Worm (Caenorhabditis elegans) whole organism, L4 larva: Measurements from ENCODE around the gene lgc-31.
A peak's percentile ranks its signal among the peaks of the same experiment; 100 is the strongest.

Experiments used
- D1046.2 ChIP-seq: fragments of 200-800 bp; sonication (Bioruptor generic); IDR thresholded peaks from 2 replicates; pipeline ENCODE4 v1.3.6; 2022; ENCODE audit warnings: missing genetic modification characterization, missing compliant biosample characterization
- F44E2.7 ChIP-seq: fragments of 200-800 bp; sonication (Bioruptor generic); IDR thresholded peaks from 2 replicates; pipeline ENCODE4 v2.1.2; 2022; ENCODE audit warnings: missing genetic modification characterization, missing compliant biosample characterization
- R02D3.7 ChIP-seq: fragments of 150-350 bp; sonication (generic microtip); optimal IDR thresholded peaks from 3 replicates; lab custom pipeline; 2014; ENCODE audit warnings: missing biosample characterization, missing genetic modification characterization
- T20F7.1 ChIP-seq: fragments of 200-800 bp; sonication (Bioruptor generic); optimal IDR thresholded peaks from 2 replicates; lab custom pipeline; 2018; ENCODE audit warnings: mild to moderate bottlenecking, missing genetic modification characterization, missing compliant biosample characterization
- T26A8.4 ChIP-seq: fragments of 200-800 bp; sonication (Bioruptor generic); IDR thresholded peaks from 2 replicates; pipeline ENCODE4 v1.3.6; 2022; ENCODE audit warnings: missing genetic modification characterization, missing compliant biosample characterization
- Y48G9A.11 ChIP-seq: fragments of 200-800 bp; sonication (Bioruptor generic); IDR thresholded peaks from 2 replicates; pipeline ENCODE4 v1.3.6; 2022; ENCODE audit warnings: missing genetic modification reagents, missing genetic modification characterization, missing compliant biosample characterization
- ZK546.5 ChIP-seq, 2 experiments: sonication (generic microtip); optimal IDR thresholded peaks; 2 replicates each; lab custom pipeline; 2017; ENCODE audit warnings: missing biosample characterization in 2 of 2, missing genetic modification characterization in 2 of 2
- aha-1 ChIP-seq: fragments of 150-350 bp; peaks from one replicate; lab custom pipeline; 2014; ENCODE audit warnings: missing biosample characterization, missing genetic modification characterization
- arid-1 ChIP-seq: fragments of 200-800 bp; sonication (Bioruptor generic); conservative IDR thresholded peaks from 2 replicates; pipeline ENCODE4 v1.3.6; 2022; ENCODE audit warnings: missing genetic modification reagents, missing genetic modification characterization, missing compliant biosample characterization
- ceh-20 ChIP-seq: fragments of 200-800 bp; sonication (Bioruptor generic); IDR thresholded peaks from 2 replicates; pipeline ENCODE4 v1.3.6; 2022; ENCODE audit warnings: missing genetic modification reagents, missing genetic modification characterization, missing compliant biosample characterization
- ces-1 ChIP-seq: fragments of 150-350 bp; sonication (generic microtip); optimal IDR thresholded peaks from 4 replicates; lab custom pipeline; 2014; ENCODE audit warnings: missing biosample characterization, missing genetic modification reagents, missing genetic modification characterization
- daf-12 ChIP-seq: fragments of 150-350 bp; optimal IDR thresholded peaks from 2 replicates; lab custom pipeline; 2014; ENCODE audit warnings: missing biosample characterization, missing genetic modification reagents, missing genetic modification characterization
- daf-16 ChIP-seq, 3 experiments: sonication (generic microtip); optimal IDR thresholded peaks; 2 replicates each; lab custom pipeline; 2016 to 2017; ENCODE audit warnings: missing genetic modification characterization in 3 of 3, missing genetic modification reagents in 3 of 3, mild to moderate bottlenecking in 2 of 3, missing compliant biosample characterization in 2 of 3, missing biosample characterization in 1 of 3, moderate library complexity in 1 of 3
- daf-19 ChIP-seq: fragments of 200-800 bp; sonication (Bioruptor generic); conservative IDR thresholded peaks from 2 replicates; pipeline ENCODE4 v1.3.6; 2022; ENCODE audit warnings: missing genetic modification characterization, missing compliant biosample characterization
- dmd-8 ChIP-seq: fragments of 200-800 bp; sonication (Bioruptor generic); IDR thresholded peaks from 2 replicates; pipeline ENCODE4 v1.3.6; 2022; ENCODE audit warnings: missing genetic modification characterization, missing compliant biosample characterization
- dmd-9 ChIP-seq: fragments of 200-800 bp; sonication (Bioruptor generic); IDR thresholded peaks from 2 replicates; pipeline ENCODE4 v1.3.6; 2022; ENCODE audit warnings: missing genetic modification reagents, missing genetic modification characterization, missing compliant biosample characterization
- dpl-1 ChIP-seq: fragments of 150-350 bp; optimal IDR thresholded peaks from 2 replicates; lab custom pipeline; 2014; ENCODE audit warnings: missing biosample characterization, missing genetic modification reagents, missing genetic modification characterization
- duxl-1 ChIP-seq: sonication (generic microtip); optimal IDR thresholded peaks from 2 replicates; lab custom pipeline; 2016; ENCODE audit warnings: mild to moderate bottlenecking, missing genetic modification characterization, moderate library complexity, missing compliant biosample characterization; ENCODE audit not compliant: poor library complexity
- dve-1 ChIP-seq: sonication (generic microtip); optimal IDR thresholded peaks from 2 replicates; lab custom pipeline; 2017; ENCODE audit warnings: antibody characterized with exemption, mild to moderate bottlenecking, missing genetic modification characterization, missing compliant biosample characterization; ENCODE audit not compliant: insufficient read depth
- egl-27 ChIP-seq: sonication (generic microtip); optimal IDR thresholded peaks from 3 replicates; lab custom pipeline; 2017; ENCODE audit warnings: missing biosample characterization, missing genetic modification reagents, missing genetic modification characterization
- egl-43 ChIP-seq: fragments of 200-800 bp; sonication (Bioruptor generic); IDR thresholded peaks from 2 replicates; pipeline ENCODE4 v1.3.6; 2022; ENCODE audit warnings: missing genetic modification reagents, missing genetic modification characterization, missing compliant biosample characterization
- hmg-1.1 ChIP-seq: fragments of 200-800 bp; sonication (Bioruptor generic); IDR thresholded peaks from 2 replicates; pipeline ENCODE4 v1.3.6; 2022; ENCODE audit warnings: missing genetic modification reagents, missing genetic modification characterization, missing compliant biosample characterization
- lin-1 ChIP-seq: fragments of 200-800 bp; sonication (Bioruptor generic); IDR thresholded peaks from 2 replicates; pipeline ENCODE4 v1.3.6; 2022; ENCODE audit warnings: missing genetic modification reagents, missing genetic modification characterization, missing compliant biosample characterization
- lin-13 ChIP-seq: fragments of 150-350 bp; optimal IDR thresholded peaks from 2 replicates; lab custom pipeline; 2014; ENCODE audit warnings: missing biosample characterization, missing genetic modification reagents, missing genetic modification characterization
- lir-3 ChIP-seq: sonication (generic microtip); optimal IDR thresholded peaks from 2 replicates; lab custom pipeline; 2016; ENCODE audit warnings: mild to moderate bottlenecking, missing genetic modification characterization, missing compliant biosample characterization
- mdl-1 ChIP-seq, 2 experiments: fragments of 150-350 bp in 1 of 2; sonication (generic microtip) in 1 of 2; optimal IDR thresholded peaks; 2 replicates each; lab custom pipeline; 2014 to 2017; ENCODE audit warnings: missing biosample characterization in 2 of 2, missing genetic modification characterization in 2 of 2
- mep-1 ChIP-seq: fragments of 150-350 bp; sonication (generic microtip); optimal IDR thresholded peaks from 3 replicates; lab custom pipeline; 2014; ENCODE audit warnings: missing biosample characterization, missing genetic modification characterization
- mes-2 ChIP-seq: sonication (generic microtip); optimal IDR thresholded peaks from 2 replicates; lab custom pipeline; 2016; ENCODE audit warnings: missing genotype, mild to moderate bottlenecking, missing genetic modification characterization, missing compliant biosample characterization; ENCODE audit not compliant: poor library complexity, severe bottlenecking
- nhr-102 ChIP-seq: sonication (generic microtip); optimal IDR thresholded peaks from 2 replicates; lab custom pipeline; 2016; ENCODE audit warnings: mild to moderate bottlenecking, missing genetic modification characterization, moderate library complexity, missing compliant biosample characterization
- nhr-237 ChIP-seq: sonication (generic microtip); optimal IDR thresholded peaks from 2 replicates; lab custom pipeline; 2017; ENCODE audit warnings: missing biosample characterization, missing genetic modification characterization
- php-3 ChIP-seq: fragments of 200-800 bp; sonication (Bioruptor generic); IDR thresholded peaks from 2 replicates; pipeline ENCODE4 v1.3.6; 2022; ENCODE audit warnings: missing genetic modification reagents, missing genetic modification characterization, missing compliant biosample characterization
- rbr-2 ChIP-seq: sonication (generic microtip); optimal IDR thresholded peaks from 2 replicates; lab custom pipeline; 2016; ENCODE audit warnings: missing genotype, missing genetic modification characterization, missing compliant biosample characterization
- sdz-12 ChIP-seq: fragments of 200-800 bp; sonication (Bioruptor generic); optimal IDR thresholded peaks from 2 replicates; lab custom pipeline; 2018; ENCODE audit warnings: mild to moderate bottlenecking, missing genetic modification characterization, missing compliant biosample characterization
- set-16 ChIP-seq: fragments of 200-800 bp; sonication (Bioruptor generic); IDR thresholded peaks from 2 replicates; pipeline ENCODE4 v1.3.6; 2022; ENCODE audit warnings: missing genetic modification reagents, missing genetic modification characterization, missing compliant biosample characterization
- skn-1 ChIP-seq: fragments of 150-350 bp; optimal IDR thresholded peaks from 2 replicates; lab custom pipeline; 2014; ENCODE audit warnings: missing biosample characterization, missing genetic modification characterization
- snpc-1.2 ChIP-seq: fragments of 200-800 bp; sonication (Bioruptor generic); IDR thresholded peaks from 2 replicates; pipeline ENCODE4 v1.3.6; 2022; ENCODE audit warnings: missing genetic modification reagents, missing genetic modification characterization, missing compliant biosample characterization
- tra-1 ChIP-seq: fragments of 200-800 bp; sonication (Bioruptor generic); IDR thresholded peaks from 2 replicates; pipeline ENCODE4 v1.3.6; 2022; ENCODE audit warnings: missing genetic modification reagents, missing genetic modification characterization, missing compliant biosample characterization
- vab-7 ChIP-seq: fragments of 200-800 bp; sonication (Bioruptor generic); IDR thresholded peaks from 2 replicates; pipeline ENCODE4 v1.3.6; 2022; ENCODE audit warnings: missing genetic modification reagents, missing genetic modification characterization, missing compliant biosample characterization
- zfp-2 ChIP-seq: sonication (generic microtip); optimal IDR thresholded peaks from 2 replicates; lab custom pipeline; 2016; ENCODE audit warnings: mild to moderate bottlenecking, missing genetic modification characterization, missing compliant biosample characterization
- zfp-3 ChIP-seq: fragments of 200-800 bp; sonication (Bioruptor generic); conservative IDR thresholded peaks from 2 replicates; pipeline ENCODE4 v1.3.6; 2022; ENCODE audit warnings: missing genetic modification reagents, missing genetic modification characterization, missing compliant biosample characterization
- zip-11 ChIP-seq: fragments of 200-800 bp; sonication (Bioruptor generic); IDR thresholded peaks from 2 replicates; pipeline ENCODE4 v1.3.6; 2022; ENCODE audit warnings: missing genetic modification characterization, missing compliant biosample characterization

Gene lgc-31

ce11 chrV:15505068-15505467 is 16.8 kb downstream of the lgc-31 start (continued):
- TF ChIP-seq nhr-237 (tag; lab: Kevin White, UChicago) = no peak
- peak; percentile 54 for TF ChIP-seq sdz-12 (GFP tag; lab: Kevin White, UChicago)
- TF ChIP-seq php-3 (GFP tag; lab: Robert Waterston, UW) = 0 out of 2 replicates have a peak, but pooled peaks have one; percentile 39
- peak; percentile 23; the same call in 1 of the 2 replicates for TF ChIP-seq lin-1
- peak; percentile 16 for TF ChIP-seq dpl-1 (GFP tag; lab: Kevin White, UChicago)
- TF ChIP-seq duxl-1 (tag; lab: Kevin White, UChicago) = no peak
- TF ChIP-seq dve-1 = no peak
- no peak for TF ChIP-seq R02D3.7 (tag; lab: Kevin White, UChicago)
- peak; percentile 2 to 65 for TF ChIP-seq daf-16 (GFP tag; optimal IDR thresholded peaks at IDR 0.05; lab: Kevin White, UChicago)
- TF ChIP-seq daf-16 (tag; optimal IDR thresholded peaks at IDR 0.05; lab: Kevin White, UChicago) = peak; percentile 44
- no peak for TF ChIP-seq skn-1 (tag; lab: Kevin White, UChicago)
- TF ChIP-seq zip-11 (GFP tag; lab: Robert Waterston, UW) = no peak
- peak; percentile 43; the same call in 1 of the 2 replicates for TF ChIP-seq set-16 (GFP tag; lab: Robert Waterston, UW)
- no peak for TF ChIP-seq daf-12 (tag; lab: Kevin White, UChicago)
- TF ChIP-seq hmg-1.1 = peak; percentile 48; the same call in 1 of the 2 replicates
- TF ChIP-seq snpc-1.2 (GFP tag; lab: Robert Waterston, UW) = peak; percentile 77
- TF ChIP-seq lir-3 (tag; lab: Kevin White, UChicago) = no peak
- TF ChIP-seq nhr-102 = peak; percentile 26
- 0 out of 2 replicates have a peak, but pooled peaks have one; percentile 41 for TF ChIP-seq Y48G9A.11 (GFP tag; lab: Robert Waterston, UW)
- TF ChIP-seq T26A8.4 (GFP tag; lab: Robert Waterston, UW) = peak; percentile 75
- TF ChIP-seq lin-13 (GFP tag; lab: Kevin White, UChicago) = no peak
- TF ChIP-seq zfp-3 (GFP tag; lab: Robert Waterston, UW) = no peak
- TF ChIP-seq mdl-1 (tag; optimal IDR thresholded peaks at IDR 0.05; lab: Kevin White, UChicago) = peak in 1 of 2 experiments; percentile 29
- TF ChIP-seq zfp-2 (tag; lab: Kevin White, UChicago) = no peak
- no peak for TF ChIP-seq ZK546.5 (tag; optimal IDR thresholded peaks at IDR 0.05; lab: Kevin White, UChicago)
- TF ChIP-seq rbr-2 (tag; lab: Kevin White, UChicago) = peak; percentile 55
- peak; percentile 85; the same call in 1 of the 2 replicates for TF ChIP-seq D1046.2 (GFP tag; lab: Robert Waterston, UW)
- TF ChIP-seq ces-1 (GFP tag; lab: Kevin White, UChicago) = no peak
- no peak for TF ChIP-seq dmd-9 (GFP tag; lab: Robert Waterston, UW)
- TF ChIP-seq daf-19 (GFP tag; lab: Robert Waterston, UW) = no peak
- no peak for TF ChIP-seq T20F7.1 (GFP tag; lab: Kevin White, UChicago)
- TF ChIP-seq vab-7 (GFP tag; lab: Robert Waterston, UW) = peak; percentile 76
- peak; percentile 54; the same call in 1 of the 2 replicates for TF ChIP-seq tra-1 (GFP tag; lab: Robert Waterston, UW)
- 0 out of 2 replicates have a peak, but pooled peaks have one; percentile 6 for TF ChIP-seq F44E2.7 (GFP tag; lab: Robert Waterston, UW)
- peak; percentile 81 for TF ChIP-seq egl-43 (GFP tag; lab: Robert Waterston, UW)
- TF ChIP-seq ceh-20 (GFP tag; lab: Robert Waterston, UW) = peak; percentile 68
- TF ChIP-seq dmd-8 = peak; percentile 72
- no peak for TF ChIP-seq egl-27 (tag; lab: Kevin White, UChicago)
- TF ChIP-seq arid-1 = peak; percentile 81
- no peak for TF ChIP-seq aha-1 (tag; lab: Kevin White, UChicago)
- TF ChIP-seq mep-1 (tag; lab: Kevin White, UChicago) = no peak
- TF ChIP-seq mes-2 (tag; lab: Kevin White, UChicago) = peak; percentile 83
